Worm (Caenorhabditis elegans) whole organism, L2 larva: ENCODE measurements around the gene cest-17.

ENCODE experiments used
- F13H6.1 ChIP-seq: sonication (generic microtip); optimal IDR thresholded peaks from 2 replicates; lab custom pipeline; 2016; ENCODE audit warnings: missing genetic modification characterization, missing compliant biosample characterization
- R02D3.7 ChIP-seq: fragments of 150-350 bp; optimal IDR thresholded peaks from 2 replicates; lab custom pipeline; 2014; ENCODE audit warnings: missing biosample characterization, missing genetic modification characterization
- alr-1 ChIP-seq: fragments of 150-350 bp; optimal IDR thresholded peaks from 2 replicates; lab custom pipeline; 2014; ENCODE audit warnings: missing biosample characterization, missing genetic modification characterization
- aly-2 ChIP-seq: fragments of 150-350 bp; optimal IDR thresholded peaks from 2 replicates; lab custom pipeline; 2014; ENCODE audit warnings: missing biosample characterization, missing genetic modification characterization
- ama-1 ChIP-seq: fragments of 150-350 bp; optimal IDR thresholded peaks from 2 replicates; lab custom pipeline; 2018; ENCODE audit warnings: inconsistent platforms
- ceh-16 ChIP-seq: fragments of 150-350 bp; optimal IDR thresholded peaks from 2 replicates; lab custom pipeline; 2014; ENCODE audit warnings: missing biosample characterization, missing genetic modification characterization
- elt-1 ChIP-seq: fragments of 150-350 bp; optimal IDR thresholded peaks from 2 replicates; lab custom pipeline; 2014; ENCODE audit warnings: missing biosample characterization, missing genetic modification characterization
- nhr-11 ChIP-seq: fragments of 150-350 bp; optimal IDR thresholded peaks from 2 replicates; lab custom pipeline; 2014; ENCODE audit warnings: missing biosample characterization, missing genetic modification characterization
- nhr-12 ChIP-seq: fragments of 150-350 bp; optimal IDR thresholded peaks from 2 replicates; lab custom pipeline; 2014; ENCODE audit warnings: missing biosample characterization, missing genetic modification characterization
- nhr-237 ChIP-seq: fragments of 150-350 bp; optimal IDR thresholded peaks from 2 replicates; lab custom pipeline; 2014; ENCODE audit warnings: missing biosample characterization, missing genetic modification characterization
- nhr-77 ChIP-seq: fragments of 150-350 bp; optimal IDR thresholded peaks from 2 replicates; lab custom pipeline; 2014; ENCODE audit warnings: missing biosample characterization, missing genetic modification characterization

DNA sequence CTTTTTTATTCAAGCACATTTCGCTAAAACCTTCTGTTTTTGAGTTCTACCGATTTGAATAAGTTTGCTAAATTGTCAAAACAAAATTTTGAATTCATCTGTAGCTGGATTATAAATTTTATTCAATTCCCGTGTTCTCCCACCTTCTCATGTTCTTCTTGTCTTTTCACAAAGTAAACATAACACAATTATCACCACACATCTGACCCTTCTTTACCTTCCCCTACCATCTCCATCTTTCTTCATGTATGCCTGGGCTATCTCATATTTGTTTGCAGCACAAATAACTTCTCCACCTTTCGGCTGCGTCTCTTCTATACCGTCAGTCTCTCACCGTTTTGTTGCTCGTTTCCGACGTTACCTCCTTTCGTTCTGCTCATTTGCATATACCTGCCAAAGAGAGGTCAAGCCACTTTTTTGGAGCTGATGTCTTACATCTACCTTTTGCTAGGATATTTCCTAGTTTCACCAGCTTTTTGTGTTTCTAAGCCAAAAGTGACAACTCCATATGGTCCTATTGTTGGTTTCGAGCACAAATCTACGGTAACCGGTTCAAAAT, at the start of gene cest-17:
- TF ChIP-seq ama-1 (lab: Kevin White, UChicago) = no peak
- TF ChIP-seq R02D3.7 (tag; lab: Kevin White, UChicago) = no peak
- no peak for TF ChIP-seq nhr-77
- TF ChIP-seq aly-2 (tag; lab: Kevin White, UChicago) = no peak
- no peak for TF ChIP-seq nhr-12 (tag; lab: Kevin White, UChicago)
- TF ChIP-seq nhr-237 (tag; lab: Kevin White, UChicago) = no peak
- TF ChIP-seq elt-1 (tag; lab: Kevin White, UChicago) = no peak
- no peak for TF ChIP-seq ceh-16 (tag; lab: Kevin White, UChicago)
- no peak for TF ChIP-seq nhr-11 (tag; lab: Kevin White, UChicago)
- TF ChIP-seq F13H6.1 (tag; lab: Kevin White, UChicago) = no peak
- TF ChIP-seq alr-1 (tag; lab: Kevin White, UChicago) = no peak
